Fruit fly (Drosophila melanogaster) whole organism, embryonic: ENCODE results near the gene Cpr78Ca.

Experiments
- BEAF-32 ChIP-seq: fragments of 200-800 bp; sonication (Bioruptor generic); optimal IDR thresholded peaks from 3 replicates; lab custom pipeline; 2017; ENCODE audit warnings: missing biosample characterization, missing genetic modification characterization, mild to moderate bottlenecking, moderate library complexity, missing genetic modification reagents
- C15 ChIP-seq: fragments of 200-800 bp; sonication (Bioruptor generic); IDR thresholded peaks from 3 replicates; pipeline ENCODE4 v1.3.6; 2022; ENCODE audit warnings: missing biosample characterization, missing genetic modification characterization
- CG10274 ChIP-seq: fragments of 200-800 bp; sonication (Bioruptor generic); optimal IDR thresholded peaks from 3 replicates; lab custom pipeline; 2017; ENCODE audit warnings: missing biosample characterization, mild to moderate bottlenecking, missing genetic modification characterization
- CG10431 ChIP-seq: fragments of 200-800 bp; sonication (Bioruptor generic); optimal IDR thresholded peaks from 3 replicates; lab custom pipeline; 2018; ENCODE audit warnings: missing biosample characterization, mild to moderate bottlenecking, missing genetic modification characterization
- CG11085 ChIP-seq: fragments of 200-800 bp; sonication (Bioruptor generic); IDR thresholded peaks from 2 replicates; pipeline ENCODE4 v1.3.6; 2022; ENCODE audit warnings: missing biosample characterization, missing genetic modification characterization
- CG11398 ChIP-seq: fragments of 200-800 bp; sonication (Bioruptor generic); optimal IDR thresholded peaks from 2 replicates; lab custom pipeline; 2016; ENCODE audit warnings: missing biosample characterization, missing genetic modification characterization
- CG12155 ChIP-seq: fragments of 200-800 bp; sonication (Bioruptor generic); optimal IDR thresholded peaks from 3 replicates; lab custom pipeline; 2016; ENCODE audit warnings: missing biosample characterization, missing genetic modification characterization
- CG12236 ChIP-seq: fragments of 200-800 bp; sonication (Bioruptor generic); optimal IDR thresholded peaks from 2 replicates; lab custom pipeline; 2016; ENCODE audit warnings: missing biosample characterization, missing genetic modification characterization
- CG15514 ChIP-seq: fragments of 200-800 bp; sonication (Bioruptor generic); optimal IDR thresholded peaks from 3 replicates; lab custom pipeline; 2017; ENCODE audit warnings: missing biosample characterization, missing genetic modification characterization, mild to moderate bottlenecking, moderate library complexity, missing genetic modification reagents
- CG17186 ChIP-seq: fragments of 200-800 bp; sonication (Bioruptor generic); optimal IDR thresholded peaks from 3 replicates; lab custom pipeline; 2017; ENCODE audit warnings: missing biosample characterization, missing genetic modification reagents, missing genetic modification characterization
- CG17802 ChIP-seq: fragments of 200-800 bp; sonication (Bioruptor generic); optimal IDR thresholded peaks from 2 replicates; lab custom pipeline; 2018; ENCODE audit warnings: missing biosample characterization, mild to moderate bottlenecking, missing genetic modification characterization, moderate library complexity
- CG18764 ChIP-seq: fragments of 200-800 bp; sonication (Bioruptor generic); optimal IDR thresholded peaks from 3 replicates; lab custom pipeline; 2016; ENCODE audit warnings: missing biosample characterization, missing genetic modification characterization
- CG2678 ChIP-seq: fragments of 200-800 bp; sonication (Bioruptor generic); optimal IDR thresholded peaks from 3 replicates; lab custom pipeline; 2019; ENCODE audit warnings: missing biosample characterization, mild to moderate bottlenecking, missing genetic modification characterization, moderate library complexity
- CG3838 ChIP-seq: fragments of 200-800 bp; sonication (Bioruptor generic); optimal IDR thresholded peaks from 3 replicates; lab custom pipeline; 2016; ENCODE audit warnings: missing biosample characterization, missing genetic modification characterization
- CG6813 ChIP-seq: fragments of 200-800 bp; sonication (Bioruptor generic); optimal IDR thresholded peaks from 2 replicates; lab custom pipeline; 2017; ENCODE audit warnings: missing biosample characterization, missing genetic modification characterization, mild to moderate bottlenecking, moderate library complexity, missing genetic modification reagents
- CG7357 ChIP-seq: fragments of 200-800 bp; sonication (Bioruptor generic); IDR thresholded peaks from 3 replicates; pipeline ENCODE4 v1.3.6; 2022; ENCODE audit warnings: missing biosample characterization, missing genetic modification characterization
- CG7745 ChIP-seq: fragments of 200-800 bp; sonication (Bioruptor generic); optimal IDR thresholded peaks from 2 replicates; lab custom pipeline; 2018; ENCODE audit warnings: missing biosample characterization, mild to moderate bottlenecking, missing genetic modification characterization, moderate library complexity
- CG8290 ChIP-seq, 3 experiments: fragments of 200-800 bp; sonication (Bioruptor generic); optimal IDR thresholded peaks; 2 replicates each; lab custom pipeline; 2016 to 2019; ENCODE audit warnings: missing biosample characterization in 3 of 3, missing genetic modification characterization in 3 of 3, mild to moderate bottlenecking in 2 of 3, moderate library complexity in 1 of 3
- Fer1 ChIP-seq: fragments of 200-800 bp; sonication (Bioruptor generic); optimal IDR thresholded peaks from 2 replicates; lab custom pipeline; 2017; ENCODE audit warnings: missing biosample characterization, mild to moderate bottlenecking, missing genetic modification characterization
- H15 ChIP-seq: fragments of 200-800 bp; sonication (Bioruptor generic); IDR thresholded peaks from 3 replicates; pipeline ENCODE4 v1.3.6; 2022; ENCODE audit warnings: missing biosample characterization, missing genetic modification characterization
- Mad ChIP-seq: fragments of 200-800 bp; sonication (Bioruptor generic); optimal IDR thresholded peaks from 2 replicates; lab custom pipeline; 2016; ENCODE audit warnings: missing biosample characterization, missing genetic modification characterization
- Mrtf ChIP-seq: fragments of 200-800 bp; sonication (Bioruptor generic); IDR thresholded peaks from 3 replicates; pipeline ENCODE4 v1.3.6; 2022; ENCODE audit warnings: missing biosample characterization, missing genetic modification characterization
- Rx ChIP-seq: fragments of 200-800 bp; sonication (Bioruptor generic); IDR thresholded peaks from 2 replicates; pipeline ENCODE4 v1.3.6; 2022; ENCODE audit warnings: missing biosample characterization, missing genetic modification characterization
- Sox100B ChIP-seq: fragments of 200-800 bp; sonication (Bioruptor generic); optimal IDR thresholded peaks from 3 replicates; lab custom pipeline; 2018; ENCODE audit warnings: missing biosample characterization, mild to moderate bottlenecking, missing genetic modification characterization
- Sox102F ChIP-seq: fragments of 200-800 bp; sonication (Bioruptor generic); optimal IDR thresholded peaks from 2 replicates; lab custom pipeline; 2018; ENCODE audit warnings: missing biosample characterization, mild to moderate bottlenecking, missing genetic modification characterization, moderate library complexity
- Ssrp ChIP-seq: fragments of 200-800 bp; sonication (Bioruptor generic); optimal IDR thresholded peaks from 2 replicates; lab custom pipeline; 2018; ENCODE audit warnings: missing biosample characterization, mild to moderate bottlenecking, missing genetic modification characterization, moderate library complexity
- TFAM ChIP-seq: fragments of 200-800 bp; sonication (Bioruptor generic); optimal IDR thresholded peaks from 2 replicates; lab custom pipeline; 2017; ENCODE audit warnings: missing biosample characterization, missing genetic modification characterization, inconsistent platforms
- Taf1 ChIP-seq: fragments of 200-800 bp; sonication (Bioruptor generic); IDR thresholded peaks from 2 replicates; pipeline ENCODE4 v1.3.6; 2022; ENCODE audit warnings: missing biosample characterization, missing genetic modification characterization
- ab ChIP-seq: fragments of 200-800 bp; sonication (Bioruptor generic); optimal IDR thresholded peaks from 2 replicates; lab custom pipeline; 2016; ENCODE audit warnings: missing biosample characterization, missing genetic modification characterization
- ato ChIP-seq: fragments of 200-800 bp; sonication (Bioruptor generic); IDR thresholded peaks from 2 replicates; pipeline ENCODE4 v1.3.6; 2022; ENCODE audit warnings: missing biosample characterization, missing genetic modification characterization; ENCODE audit not compliant: partially characterized antibody
- cad ChIP-seq: fragments of >200 bp; optimal IDR thresholded peaks from 2 replicates; lab custom pipeline; 2017; ENCODE audit warnings: missing biosample characterization, missing genetic modification characterization
- chn ChIP-seq: fragments of 200-800 bp; sonication (Bioruptor generic); optimal IDR thresholded peaks from 2 replicates; lab custom pipeline; 2016; ENCODE audit warnings: missing biosample characterization, missing genetic modification characterization
- dmrt11E ChIP-seq: fragments of 200-800 bp; sonication (Bioruptor generic); optimal IDR thresholded peaks from 3 replicates; lab custom pipeline; 2018; ENCODE audit warnings: missing biosample characterization, mild to moderate bottlenecking, missing genetic modification characterization, moderate library complexity
- dpn ChIP-seq, 2 experiments: fragments of 200-800 bp; sonication (Bioruptor generic); optimal IDR thresholded peaks; 3 replicates each; lab custom pipeline; 2016; ENCODE audit warnings: missing biosample characterization in 2 of 2, missing genetic modification characterization in 2 of 2
- emc ChIP-seq: fragments of 200-800 bp; sonication (Bioruptor generic); optimal IDR thresholded peaks from 2 replicates; lab custom pipeline; 2016; ENCODE audit warnings: missing biosample characterization, missing genetic modification characterization
- ems ChIP-seq: fragments of 200-800 bp; sonication (Bioruptor generic); optimal IDR thresholded peaks from 3 replicates; lab custom pipeline; 2016; ENCODE audit warnings: missing biosample characterization, missing genetic modification characterization
- ewg ChIP-seq: fragments of 200-800 bp; sonication (Bioruptor generic); optimal IDR thresholded peaks from 3 replicates; lab custom pipeline; 2017; ENCODE audit warnings: mild to moderate bottlenecking, missing biosample characterization, missing genetic modification reagents, missing genetic modification characterization
- fd96Cb ChIP-seq: fragments of 200-800 bp; sonication (Bioruptor generic); optimal IDR thresholded peaks from 2 replicates; lab custom pipeline; 2018; ENCODE audit warnings: missing biosample characterization, mild to moderate bottlenecking, missing genetic modification characterization, moderate library complexity
- grau ChIP-seq: fragments of 200-800 bp; optimal IDR thresholded peaks from 3 replicates; lab custom pipeline; 2019; ENCODE audit warnings: missing biosample characterization, mild to moderate bottlenecking, missing genetic modification characterization, moderate library complexity
- lov ChIP-seq, 2 experiments: fragments of 200-800 bp in 1 of 2; fragments of >200 bp in 1 of 2; sonication (Bioruptor generic) in 1 of 2; IDR thresholded peaks in 1 of 2; optimal IDR thresholded peaks in 1 of 2; 2 replicates in 1 of 2; 3 replicates in 1 of 2; pipeline versions ENCODE4 v1.3.6 to Lab custom; 2017 to 2022; ENCODE audit warnings: missing biosample characterization in 1 of 2, missing genetic modification characterization in 1 of 2
- pan ChIP-seq, 4 experiments: fragments of >200 bp in 3 of 4; fragments of 200-800 bp in 1 of 4; sonication (Bioruptor generic) in 1 of 4; optimal IDR thresholded peaks in 3 of 4; IDR thresholded peaks in 1 of 4; 2 replicates each; pipeline versions ENCODE4 v1.3.6 to Lab custom; 2017 to 2022; ENCODE audit warnings: missing biosample characterization in 2 of 4, missing genetic modification characterization in 2 of 4, mixed read lengths in 1 of 4
- psq ChIP-seq: fragments of 200-800 bp; sonication (Bioruptor generic); optimal IDR thresholded peaks from 2 replicates; lab custom pipeline; 2017; ENCODE audit warnings: missing biosample characterization, missing genetic modification characterization
- pzg ChIP-seq: fragments of 200-800 bp; sonication (Bioruptor generic); optimal IDR thresholded peaks from 3 replicates; lab custom pipeline; 2018; ENCODE audit warnings: missing biosample characterization, mild to moderate bottlenecking, missing genetic modification characterization, moderate library complexity
- row ChIP-seq: fragments of 200-800 bp; sonication (Bioruptor generic); IDR thresholded peaks from 3 replicates; pipeline ENCODE4 v1.3.6; 2022; ENCODE audit warnings: missing biosample characterization, missing genetic modification characterization
- sr ChIP-seq: fragments of 200-800 bp; sonication (Bioruptor generic); IDR thresholded peaks from 3 replicates; pipeline ENCODE4 v1.3.6; 2022; ENCODE audit warnings: missing biosample characterization, missing genetic modification characterization
- tgo ChIP-seq: fragments of 200-800 bp; sonication (Bioruptor generic); IDR thresholded peaks from 3 replicates; pipeline ENCODE4 v1.3.6; 2022; ENCODE audit warnings: missing biosample characterization, missing genetic modification characterization
- usp ChIP-seq: fragments of >200 bp; optimal IDR thresholded peaks from 2 replicates; lab custom pipeline; 2017; ENCODE audit warnings: missing biosample characterization, missing genetic modification characterization
- vvl ChIP-seq: fragments of 200-800 bp; sonication (Bioruptor generic); IDR thresholded peaks from 2 replicates; pipeline ENCODE4 v1.3.6; 2022; ENCODE audit warnings: missing biosample characterization, missing genetic modification characterization
- zen ChIP-seq: fragments of 200-800 bp; sonication (Bioruptor generic); optimal IDR thresholded peaks from 3 replicates; lab custom pipeline; 2018; ENCODE audit warnings: missing biosample characterization, mild to moderate bottlenecking, missing genetic modification characterization, moderate library complexity

The Cpr78Ca gene

dm6 chr3L:21304400-21304799 lies 11.8 kb upstream of the Cpr78Ca start, which contains the start of the genes CG11309 and CG7632 (continued):
- TF ChIP-seq H15 (GFP tag; lab: Robert Waterston, UW), result peak; percentile 96
- peak; percentile 94 for TF ChIP-seq CG10274 (GFP tag; lab: Kevin White, UChicago)
- TF ChIP-seq BEAF-32 (GFP tag; lab: Kevin White, UChicago), result peak; percentile 41
- peak; percentile 99 for TF ChIP-seq CG6813
- peak; percentile 100 for TF ChIP-seq Fer1 (GFP tag; lab: Kevin White, UChicago)
- peak; percentile 93 for TF ChIP-seq psq (GFP tag; lab: Kevin White, UChicago)
- TF ChIP-seq Rx (GFP tag; lab: Robert Waterston, UW), result peak; percentile 97
- peak; percentile 96 for TF ChIP-seq TFAM (GFP tag; lab: Kevin White, UChicago)
- TF ChIP-seq dpn (GFP tag; optimal IDR thresholded peaks at IDR 0.05; lab: Kevin White, UChicago), result peak; percentile 98 to 99
- no peak for TF ChIP-seq lov (optimal IDR thresholded peaks at IDR 0.05; lab: Kevin White, UChicago)
- peak; percentile 99 for TF ChIP-seq lov (GFP tag; IDR thresholded peaks at IDR 0.05; lab: Robert Waterston, UW)
- TF ChIP-seq C15 (GFP tag; lab: Robert Waterston, UW), result peak; percentile 96
- peak; percentile 96 for TF ChIP-seq ewg (GFP tag; lab: Kevin White, UChicago)
- peak; percentile 99 for TF ChIP-seq ems (GFP tag; lab: Kevin White, UChicago)
- peak; percentile 96 for TF ChIP-seq Taf1 (GFP tag; lab: Robert Waterston, UW)
- TF ChIP-seq CG3838 (GFP tag; lab: Kevin White, UChicago), result peak; percentile 96
- peak; percentile 98 for TF ChIP-seq chn
- peak; percentile 96 for TF ChIP-seq CG15514 (GFP tag; lab: Kevin White, UChicago)
- peak; percentile 98 for TF ChIP-seq CG12236 (GFP tag; lab: Kevin White, UChicago)
- peak; percentile 99 for TF ChIP-seq grau (tag; lab: Kevin White, UChicago)
- TF ChIP-seq Sox102F (GFP tag; lab: Kevin White, UChicago), result peak; percentile 99
- peak; percentile 100 for TF ChIP-seq dmrt11E (tag; lab: Kevin White, UChicago)
- TF ChIP-seq ab (GFP tag; lab: Kevin White, UChicago), result peak; percentile 90
- TF ChIP-seq pan (optimal IDR thresholded peaks at IDR 0.05; lab: Kevin White, UChicago), result no peak
- peak in 1 of 2 experiments; percentile 99 for TF ChIP-seq pan (GFP tag; optimal IDR thresholded peaks at IDR 0.05 in 1 of 2, IDR thresholded peaks at IDR 0.05 in 1 of 2)
- TF ChIP-seq zen (tag; lab: Kevin White, UChicago), result peak; percentile 100
- peak; percentile 96 for TF ChIP-seq emc (GFP tag; lab: Kevin White, UChicago)
- no peak for TF ChIP-seq usp (GFP tag; lab: Kevin White, UChicago)
- TF ChIP-seq vvl, result peak; percentile 100
- peak; percentile 96 for TF ChIP-seq CG17186 (GFP tag; lab: Kevin White, UChicago)
- TF ChIP-seq Sox100B (GFP tag; lab: Kevin White, UChicago), result peak; percentile 99
- peak; percentile 98 for TF ChIP-seq CG10431 (GFP tag; lab: Kevin White, UChicago)
- peak; percentile 93 for TF ChIP-seq CG17802 (tag; lab: Kevin White, UChicago)
- peak; percentile 89 for TF ChIP-seq CG11085 (GFP tag; lab: Robert Waterston, UW)
- peak; percentile 95 for TF ChIP-seq Mrtf
- peak; percentile 98 for TF ChIP-seq CG11398 (GFP tag; lab: Kevin White, UChicago)
- peak; percentile 67 for TF ChIP-seq pzg (GFP tag; lab: Kevin White, UChicago)
- peak; percentile 97 for TF ChIP-seq CG12155 (GFP tag; lab: Kevin White, UChicago)
- peak; percentile 97 for TF ChIP-seq tgo (GFP tag; lab: Robert Waterston, UW)
- peak; percentile 99 for TF ChIP-seq CG8290 (GFP tag; optimal IDR thresholded peaks at IDR 0.05; lab: Kevin White, UChicago)
- TF ChIP-seq CG8290 (tag; optimal IDR thresholded peaks at IDR 0.05; lab: Kevin White, UChicago), result peak; percentile 98 to 100
- TF ChIP-seq CG7745 (tag; lab: Kevin White, UChicago), result peak; percentile 97
- TF ChIP-seq cad (GFP tag; lab: Kevin White, UChicago), result no peak
- TF ChIP-seq CG18764 (GFP tag; lab: Kevin White, UChicago), result peak; percentile 98
- peak; percentile 94 for TF ChIP-seq sr (GFP tag; lab: Robert Waterston, UW)
- TF ChIP-seq fd96Cb (tag; lab: Kevin White, UChicago), result peak; percentile 99
- no peak for TF ChIP-seq ato
- TF ChIP-seq row (GFP tag; lab: Robert Waterston, UW), result peak; percentile 99
- TF ChIP-seq CG7357, result peak; percentile 85
- TF ChIP-seq Ssrp (tag; lab: Kevin White, UChicago), result peak; percentile 99
- peak; percentile 98 for TF ChIP-seq Mad (GFP tag; lab: Kevin White, UChicago)
- peak; percentile 100 for TF ChIP-seq CG2678
